Worm (Caenorhabditis elegans) whole organism, midembryonic: ENCODE data around the gene C17C3.15.

Source experiments
- T22C8.4 ChIP-seq: fragments of 200-800 bp; sonication (Bioruptor generic); IDR thresholded peaks from 2 replicates; pipeline ENCODE4 v1.3.6; 2022; ENCODE audit warnings: missing genetic modification characterization, missing compliant biosample characterization
- med-1 ChIP-seq: sonication (generic microtip); optimal IDR thresholded peaks from 2 replicates; lab custom pipeline; 2017; ENCODE audit warnings: missing genetic modification characterization, mild to moderate bottlenecking, missing compliant biosample characterization, antibody characterized with exemption, missing genetic modification reagents; ENCODE audit not compliant: insufficient read depth
- tab-1 ChIP-seq: fragments of 200-800 bp; sonication (Bioruptor generic); IDR thresholded peaks from 2 replicates; pipeline ENCODE4 v1.3.6; 2022; ENCODE audit warnings: missing genetic modification characterization, missing compliant biosample characterization

DNA sequence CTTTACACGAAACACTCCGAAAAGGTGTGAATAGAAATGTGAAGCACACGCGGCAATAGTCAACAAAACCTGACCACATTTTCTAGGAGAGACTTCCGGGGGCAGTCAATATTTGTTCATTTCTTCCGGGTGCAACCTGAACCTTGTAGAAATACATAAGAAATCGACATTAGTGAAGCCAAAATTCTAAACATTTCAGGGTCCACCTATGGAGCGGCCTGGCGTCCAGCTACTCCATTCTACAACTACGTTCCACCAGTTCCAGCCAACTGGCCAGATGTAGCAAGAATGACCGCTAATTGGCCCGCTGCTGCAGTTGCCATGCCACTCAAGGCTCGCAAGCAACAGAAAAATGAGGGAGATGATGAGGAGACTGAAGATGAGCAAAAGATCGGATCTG, 8.8 kb downstream of the C17C3.15 start:
- TF ChIP-seq T22C8.4 (GFP tag; lab: Robert Waterston, UW) (no peak), tab-1 (no peak), med-1 (GFP tag; lab: Kevin White, UChicago) (no peak)
